Worm (Caenorhabditis elegans): ENCODE measurements around the gene srg-37.

ce11 chrX:14257661-14258060 is 22.8 kb upstream of the srg-37 start, which contains the start of gene E02H4.4:
- TF ChIP-seq ceh-9 (tag; optimal IDR thresholded peaks at IDR 0.05) (no peak), fkh-10 (GFP tag; optimal IDR thresholded peaks at IDR 0.05) (no peak), mml-1 (tag; optimal IDR thresholded peaks at IDR 0.05) (no peak)

Data from whole organism, L3 larva.